Worm (Caenorhabditis elegans) whole organism, L4 larva: Measurements from ENCODE around the gene nas-31.

Experiments used
- D1046.2 ChIP-seq: fragments of 200-800 bp; sonication (Bioruptor generic); IDR thresholded peaks from 2 replicates; pipeline ENCODE4 v1.3.6; 2022; ENCODE audit warnings: missing genetic modification characterization, missing compliant biosample characterization
- ama-1 ChIP-seq: fragments of 150-350 bp; optimal IDR thresholded peaks from 2 replicates; lab custom pipeline; 2014; ENCODE audit warnings: inconsistent platforms, mixed read lengths
- ceh-32 ChIP-seq: sonication (generic microtip); optimal IDR thresholded peaks from 2 replicates; lab custom pipeline; 2016; ENCODE audit warnings: mild to moderate bottlenecking, missing genetic modification characterization, missing compliant biosample characterization; ENCODE audit not compliant: poor library complexity

ce11 chrV:10918373-10918772 is 3.3 kb downstream of the nas-31 start, which contains the start of gene F58B4.2:
- TF ChIP-seq ceh-32 (tag; lab: Kevin White, UChicago) (no peak), ama-1 (lab: Kevin White, UChicago) (no peak), D1046.2 (GFP tag; lab: Robert Waterston, UW) (no peak)
